Fruit fly (Drosophila melanogaster) whole organism, embryonic: ENCODE results near the gene CG5853.

Experiments used
- Bgb ChIP-seq: fragments of 200-800 bp; sonication (Bioruptor generic); IDR thresholded peaks from 2 replicates; pipeline ENCODE4 v1.3.6; 2022; ENCODE audit warnings: missing biosample characterization, missing genetic modification characterization; ENCODE audit not compliant: partially characterized antibody
- CG1024 ChIP-seq: fragments of 200-800 bp; sonication (Bioruptor generic); IDR thresholded peaks from 2 replicates; pipeline ENCODE4 v1.3.6; 2022; ENCODE audit warnings: missing biosample characterization, missing genetic modification characterization
- CG11456 ChIP-seq: fragments of 200-800 bp; sonication (Bioruptor generic); IDR thresholded peaks from 3 replicates; pipeline ENCODE4 v1.3.6; 2022; ENCODE audit warnings: missing biosample characterization, missing genetic modification characterization
- CG11695 ChIP-seq: fragments of 200-800 bp; sonication (Bioruptor generic); IDR thresholded peaks from 3 replicates; pipeline ENCODE4 v1.3.6; 2022; ENCODE audit warnings: missing biosample characterization, missing genetic modification characterization
- CG12744 ChIP-seq: fragments of 200-800 bp; sonication (Bioruptor generic); optimal IDR thresholded peaks from 2 replicates; lab custom pipeline; 2016; ENCODE audit warnings: missing biosample characterization, missing genetic modification characterization
- CG14667 ChIP-seq: fragments of 200-800 bp; sonication (Bioruptor generic); IDR thresholded peaks from 2 replicates; pipeline ENCODE4 v1.3.6; 2022; ENCODE audit warnings: missing biosample characterization, missing genetic modification characterization
- CG14965 ChIP-seq: fragments of 200-800 bp; sonication (Bioruptor generic); optimal IDR thresholded peaks from 2 replicates; lab custom pipeline; 2016; ENCODE audit warnings: missing biosample characterization, missing genetic modification characterization, borderline replicate concordance
- CG15073 ChIP-seq: fragments of 200-800 bp; sonication (Bioruptor generic); optimal IDR thresholded peaks from 2 replicates; lab custom pipeline; 2016; ENCODE audit warnings: missing biosample characterization, missing genetic modification characterization
- CG17912 ChIP-seq: fragments of 200-800 bp; sonication (Bioruptor generic); optimal IDR thresholded peaks from 2 replicates; lab custom pipeline; 2018; ENCODE audit warnings: missing biosample characterization, mild to moderate bottlenecking, missing genetic modification characterization
- CG30431 ChIP-seq: fragments of 200-800 bp; sonication (Bioruptor generic); optimal IDR thresholded peaks from 2 replicates; lab custom pipeline; 2017; ENCODE audit warnings: missing biosample characterization, missing genetic modification characterization
- CG3847 ChIP-seq: fragments of 200-800 bp; sonication (Bioruptor generic); IDR thresholded peaks from 2 replicates; pipeline ENCODE4 v1.3.6; 2022; ENCODE audit warnings: missing biosample characterization, missing genetic modification characterization
- CG4730 ChIP-seq: fragments of 200-800 bp; sonication (Bioruptor generic); IDR thresholded peaks from 2 replicates; pipeline ENCODE4 v1.3.6; 2022; ENCODE audit warnings: missing biosample characterization, missing genetic modification characterization
- CG5953 ChIP-seq: fragments of 200-800 bp; sonication (Bioruptor generic); IDR thresholded peaks from 2 replicates; pipeline ENCODE4 v1.3.6; 2022; ENCODE audit warnings: missing biosample characterization, missing genetic modification characterization
- CG6272 ChIP-seq: fragments of 200-800 bp; sonication (Bioruptor generic); IDR thresholded peaks from 2 replicates; pipeline ENCODE4 v1.3.6; 2022; ENCODE audit warnings: missing biosample characterization, missing genetic modification characterization
- CG7372 ChIP-seq: fragments of 200-800 bp; sonication (Bioruptor generic); IDR thresholded peaks from 2 replicates; pipeline ENCODE4 v1.3.6; 2022; ENCODE audit warnings: missing biosample characterization, missing genetic modification characterization
- CG7786 ChIP-seq: fragments of 200-800 bp; sonication (Bioruptor generic); optimal IDR thresholded peaks from 2 replicates; lab custom pipeline; 2016; ENCODE audit warnings: missing biosample characterization, missing genetic modification characterization
- CG8089 ChIP-seq: fragments of 200-800 bp; sonication (Bioruptor generic); optimal IDR thresholded peaks from 3 replicates; lab custom pipeline; 2016; ENCODE audit warnings: missing biosample characterization, missing genetic modification characterization
- CG8359 ChIP-seq: fragments of 200-800 bp; sonication (Bioruptor generic); optimal IDR thresholded peaks from 2 replicates; lab custom pipeline; 2017; ENCODE audit warnings: missing biosample characterization, mild to moderate bottlenecking, missing genetic modification characterization, borderline replicate concordance
- CG8924 ChIP-seq: fragments of 200-800 bp; optimal IDR thresholded peaks from 3 replicates; lab custom pipeline; 2019; ENCODE audit warnings: missing biosample characterization, mild to moderate bottlenecking, missing genetic modification characterization, moderate library complexity
- Camta ChIP-seq: fragments of 200-800 bp; sonication (Bioruptor generic); optimal IDR thresholded peaks from 2 replicates; lab custom pipeline; 2016; ENCODE audit warnings: missing biosample characterization, missing genetic modification characterization
- Dref ChIP-seq: fragments of 200-800 bp; sonication (Bioruptor generic); IDR thresholded peaks from 2 replicates; pipeline ENCODE4 v1.3.6; 2022; ENCODE audit warnings: missing biosample characterization, missing genetic modification characterization
- Ets97D ChIP-seq: fragments of 200-800 bp; sonication (Bioruptor generic); optimal IDR thresholded peaks from 3 replicates; lab custom pipeline; 2016; ENCODE audit warnings: missing biosample characterization, missing genetic modification characterization
- H2.0 ChIP-seq: fragments of 200-800 bp; sonication (Bioruptor generic); IDR thresholded peaks from 2 replicates; pipeline ENCODE4 v1.3.6; 2022; ENCODE audit warnings: missing biosample characterization, missing genetic modification characterization
- Hr3 ChIP-seq: fragments of 200-800 bp; sonication (Bioruptor generic); optimal IDR thresholded peaks from 3 replicates; lab custom pipeline; 2016; ENCODE audit warnings: missing biosample characterization, missing genetic modification characterization
- Ssrp ChIP-seq: fragments of 200-800 bp; sonication (Bioruptor generic); optimal IDR thresholded peaks from 2 replicates; lab custom pipeline; 2018; ENCODE audit warnings: missing biosample characterization, mild to moderate bottlenecking, missing genetic modification characterization, moderate library complexity
- Tbp ChIP-seq: fragments of >200 bp; optimal IDR thresholded peaks from 2 replicates; lab custom pipeline; 2018; ENCODE audit warnings: missing biosample characterization, missing genetic modification characterization
- ac ChIP-seq: fragments of 200-800 bp; sonication (Bioruptor generic); optimal IDR thresholded peaks from 3 replicates; lab custom pipeline; 2017; ENCODE audit warnings: missing biosample characterization, mild to moderate bottlenecking, missing genetic modification characterization
- ap ChIP-seq: fragments of 200-800 bp; sonication (Bioruptor generic); IDR thresholded peaks from 2 replicates; pipeline ENCODE4 v1.3.6; 2022; ENCODE audit warnings: missing biosample characterization, missing genetic modification characterization
- caup ChIP-seq: fragments of 200-800 bp; sonication (Bioruptor generic); optimal IDR thresholded peaks from 3 replicates; lab custom pipeline; 2017; ENCODE audit warnings: missing biosample characterization, mild to moderate bottlenecking, missing genetic modification characterization, moderate library complexity; ENCODE audit not compliant: severe bottlenecking
- ci ChIP-seq: fragments of 200-800 bp; sonication (Bioruptor generic); IDR thresholded peaks from 3 replicates; pipeline ENCODE4 v1.3.6; 2022; ENCODE audit warnings: missing biosample characterization, missing genetic modification characterization
- corto ChIP-seq: fragments of 200-800 bp; sonication (Bioruptor generic); optimal IDR thresholded peaks from 2 replicates; lab custom pipeline; 2016; ENCODE audit warnings: missing biosample characterization, mild to moderate bottlenecking, missing genetic modification characterization, moderate library complexity
- dmrt99B ChIP-seq: fragments of 200-800 bp; sonication (Bioruptor generic); optimal IDR thresholded peaks from 2 replicates; lab custom pipeline; 2018; ENCODE audit warnings: missing biosample characterization, mild to moderate bottlenecking, missing genetic modification characterization, moderate library complexity
- dpn ChIP-seq, 2 experiments: fragments of 200-800 bp; sonication (Bioruptor generic); optimal IDR thresholded peaks; 3 replicates each; lab custom pipeline; 2016; ENCODE audit warnings: missing biosample characterization in 2 of 2, missing genetic modification characterization in 2 of 2
- grau ChIP-seq: fragments of 200-800 bp; optimal IDR thresholded peaks from 3 replicates; lab custom pipeline; 2019; ENCODE audit warnings: missing biosample characterization, mild to moderate bottlenecking, missing genetic modification characterization, moderate library complexity
- insv ChIP-seq, 2 experiments: fragments of 200-800 bp; sonication (Bioruptor generic); optimal IDR thresholded peaks; 3 replicates each; lab custom pipeline; 2016 to 2018; ENCODE audit warnings: missing biosample characterization in 2 of 2, missing genetic modification characterization in 2 of 2
- lab ChIP-seq: fragments of 200-800 bp; sonication (Bioruptor generic); optimal IDR thresholded peaks from 3 replicates; lab custom pipeline; 2017; ENCODE audit warnings: missing biosample characterization, missing genetic modification characterization, mild to moderate bottlenecking, moderate library complexity, missing genetic modification reagents
- luna ChIP-seq: fragments of 200-800 bp; sonication (Bioruptor generic); optimal IDR thresholded peaks from 2 replicates; lab custom pipeline; 2016; ENCODE audit warnings: missing biosample characterization, missing genetic modification characterization
- pan ChIP-seq, 4 experiments: fragments of >200 bp in 3 of 4; fragments of 200-800 bp in 1 of 4; sonication (Bioruptor generic) in 1 of 4; optimal IDR thresholded peaks in 3 of 4; IDR thresholded peaks in 1 of 4; 2 replicates each; pipeline versions ENCODE4 v1.3.6 to Lab custom; 2017 to 2022; ENCODE audit warnings: missing biosample characterization in 2 of 4, missing genetic modification characterization in 2 of 4, mixed read lengths in 1 of 4
- prd ChIP-seq, 3 experiments: fragments of >200 bp in 2 of 3; fragments of 200-800 bp in 1 of 3; sonication (Bioruptor generic) in 1 of 3; optimal IDR thresholded peaks in 2 of 3; IDR thresholded peaks in 1 of 3; 2 replicates in 2 of 3; 3 replicates in 1 of 3; pipeline versions ENCODE4 v1.3.6 to Lab custom; 2017 to 2022; ENCODE audit warnings: missing biosample characterization in 1 of 3, missing genetic modification characterization in 1 of 3
- stwl ChIP-seq: fragments of 200-800 bp; sonication (Bioruptor generic); optimal IDR thresholded peaks from 3 replicates; lab custom pipeline; 2018; ENCODE audit warnings: missing biosample characterization, mild to moderate bottlenecking, missing genetic modification characterization, moderate library complexity
- tin ChIP-seq: fragments of 200-800 bp; sonication (Bioruptor generic); optimal IDR thresholded peaks from 3 replicates; lab custom pipeline; 2016; ENCODE audit warnings: missing biosample characterization, missing genetic modification characterization
- twi ChIP-seq: fragments of 200-800 bp; optimal IDR thresholded peaks from 2 replicates; lab custom pipeline; 2019; ENCODE audit warnings: missing biosample characterization, mild to moderate bottlenecking, missing genetic modification characterization, moderate library complexity
- usp ChIP-seq: fragments of >200 bp; optimal IDR thresholded peaks from 2 replicates; lab custom pipeline; 2017; ENCODE audit warnings: missing biosample characterization, missing genetic modification characterization
- vvl ChIP-seq: fragments of 200-800 bp; sonication (Bioruptor generic); IDR thresholded peaks from 2 replicates; pipeline ENCODE4 v1.3.6; 2022; ENCODE audit warnings: missing biosample characterization, missing genetic modification characterization
- wor ChIP-seq: fragments of 200-800 bp; sonication (Bioruptor generic); IDR thresholded peaks from 2 replicates; pipeline ENCODE4 v1.3.6; 2022; ENCODE audit warnings: missing biosample characterization, missing genetic modification characterization
- yki ChIP-seq: fragments of >200 bp; optimal IDR thresholded peaks from 3 replicates; lab custom pipeline; 2018
- zen2 ChIP-seq: fragments of 200-800 bp; sonication (Bioruptor generic); IDR thresholded peaks from 3 replicates; pipeline ENCODE4 v1.3.6; 2022; ENCODE audit warnings: missing biosample characterization, missing genetic modification characterization; ENCODE audit not compliant: partially characterized antibody

The CG5853 gene

dm6 chr2L:9918020-9918959 is 29.2 kb downstream of the CG5853 start, which contains the start of the genes CG5885 and CG4598 (continued):
- TF ChIP-seq CG1024 (GFP tag; lab: Robert Waterston, UW): peak; percentile 42
- peak in 1 of 2 experiments; percentile 82 for TF ChIP-seq insv (GFP tag; optimal IDR thresholded peaks at IDR 0.05; lab: Kevin White, UChicago)
- peak; percentile 75 for TF ChIP-seq grau (tag; lab: Kevin White, UChicago)
- peak; percentile 66 for TF ChIP-seq ap (GFP tag; lab: Robert Waterston, UW)
- peak; percentile 87 for TF ChIP-seq Ets97D (GFP tag; lab: Kevin White, UChicago)
- peak; percentile 85 for TF ChIP-seq ci (GFP tag; lab: Robert Waterston, UW)
- 0 out of 2 replicates have a peak, but pooled peaks have one; percentile 19 for TF ChIP-seq wor (GFP tag; lab: Robert Waterston, UW)
- TF ChIP-seq CG8089 (GFP tag; lab: Kevin White, UChicago): no peak
- no peak for TF ChIP-seq ac (GFP tag; lab: Kevin White, UChicago)
- TF ChIP-seq lab (GFP tag; lab: Kevin White, UChicago): peak; percentile 40
- no peak; the same call in 1 of the 2 replicates for TF ChIP-seq CG6272 (GFP tag; lab: Robert Waterston, UW)
- TF ChIP-seq H2.0 (GFP tag; lab: Robert Waterston, UW): peak; percentile 65; the same call in 1 of the 2 replicates
- no peak for TF ChIP-seq luna (GFP tag; lab: Kevin White, UChicago)
- TF ChIP-seq pan (optimal IDR thresholded peaks at IDR 0.05; lab: Kevin White, UChicago): no peak
- peak in 1 of 2 experiments; percentile 64 for TF ChIP-seq pan (GFP tag; optimal IDR thresholded peaks at IDR 0.05 in 1 of 2, IDR thresholded peaks at IDR 0.05 in 1 of 2)
- TF ChIP-seq Camta: no peak
- no peak for TF ChIP-seq CG12744
- TF ChIP-seq caup (GFP tag; lab: Kevin White, UChicago): peak; percentile 59
- peak; percentile 48 for TF ChIP-seq tin (GFP tag; lab: Kevin White, UChicago)
- no peak for TF ChIP-seq CG14965 (GFP tag; lab: Kevin White, UChicago)
- peak; percentile 65 for TF ChIP-seq dmrt99B
- no peak for TF ChIP-seq usp (GFP tag; lab: Kevin White, UChicago)
- TF ChIP-seq CG7786 (GFP tag; lab: Kevin White, UChicago): peak; percentile 41
- peak; percentile 71 for TF ChIP-seq CG8924 (tag; lab: Kevin White, UChicago)
- TF ChIP-seq CG7372 (GFP tag; lab: Robert Waterston, UW): peak; percentile 47; the same call in 1 of the 2 replicates
- TF ChIP-seq CG5953: no peak
- TF ChIP-seq zen2: peak; percentile 72; the same call in 2 of the 3 replicates
- TF ChIP-seq prd (optimal IDR thresholded peaks at IDR 0.05; lab: Kevin White, UChicago): no peak
- peak; percentile 54; the same call in 2 of the 3 replicates for TF ChIP-seq prd (GFP tag; IDR thresholded peaks at IDR 0.05; lab: Robert Waterston, UW)
- TF ChIP-seq Bgb (GFP tag; lab: Robert Waterston, UW): peak; percentile 76
- TF ChIP-seq CG11456: peak; percentile 63
- TF ChIP-seq CG3847: peak; percentile 59
- TF ChIP-seq yki (lab: Kevin White, UChicago): no peak
- peak; percentile 94 for TF ChIP-seq Dref
- peak; percentile 35 for TF ChIP-seq twi
- TF ChIP-seq CG30431: peak; percentile 15
- TF ChIP-seq CG14667 (GFP tag; lab: Robert Waterston, UW): peak; percentile 27; the same call in 1 of the 2 replicates
- no peak for TF ChIP-seq CG8359 (GFP tag; lab: Kevin White, UChicago)
- peak; percentile 38 to 74 for TF ChIP-seq dpn (GFP tag; optimal IDR thresholded peaks at IDR 0.05; lab: Kevin White, UChicago)
- peak; percentile 72 for TF ChIP-seq Hr3 (GFP tag; lab: Kevin White, UChicago)
- TF ChIP-seq CG11695 (GFP tag; lab: Robert Waterston, UW): peak; percentile 66; the same call in 2 of the 3 replicates
- peak; percentile 70 for TF ChIP-seq Ssrp
- TF ChIP-seq corto: no peak
- TF ChIP-seq stwl (tag; lab: Kevin White, UChicago): peak; percentile 71
- TF ChIP-seq vvl (GFP tag; lab: Robert Waterston, UW): peak; percentile 81
- peak; percentile 46 for TF ChIP-seq CG17912
- no peak for TF ChIP-seq Tbp (GFP tag; lab: Kevin White, UChicago)
- no peak for TF ChIP-seq CG15073
- TF ChIP-seq CG4730: 0 out of 2 replicates have a peak, but pooled peaks have one; percentile 22
